Worm (Caenorhabditis elegans) whole organism, late embryonic: ENCODE measurements around the gene srbc-57.

Source experiments
- C08G9.2 ChIP-seq: sonication (generic microtip); optimal IDR thresholded peaks from 2 replicates; lab custom pipeline; 2016; ENCODE audit warnings: mild to moderate bottlenecking, missing genetic modification characterization, moderate library complexity, missing compliant biosample characterization
- K02D7.2 ChIP-seq: sonication (generic microtip); optimal IDR thresholded peaks from 2 replicates; lab custom pipeline; 2017; ENCODE audit warnings: mild to moderate bottlenecking, missing genetic modification characterization, missing compliant biosample characterization
- K09A11.1 ChIP-seq: sonication (generic microtip); optimal IDR thresholded peaks from 2 replicates; lab custom pipeline; 2017; ENCODE audit warnings: antibody characterized with exemption, mild to moderate bottlenecking, missing genetic modification characterization, missing compliant biosample characterization; ENCODE audit not compliant: insufficient read depth
- ama-1 ChIP-seq: fragments of 150-350 bp; optimal IDR thresholded peaks from 2 replicates; lab custom pipeline; 2014
- ceh-14 ChIP-seq: sonication (generic microtip); optimal IDR thresholded peaks from 2 replicates; lab custom pipeline; 2016; ENCODE audit warnings: missing genotype, missing genetic modification characterization, missing compliant biosample characterization
- ceh-19 ChIP-seq: fragments of 200-800 bp; sonication (Bioruptor generic); optimal IDR thresholded peaks from 2 replicates; lab custom pipeline; 2018; ENCODE audit warnings: mild to moderate bottlenecking, missing genetic modification characterization, missing compliant biosample characterization
- ceh-2 ChIP-seq: sonication (generic microtip); optimal IDR thresholded peaks from 2 replicates; lab custom pipeline; 2016; ENCODE audit warnings: missing genotype, missing genetic modification characterization, missing compliant biosample characterization
- ceh-24 ChIP-seq: sonication (generic microtip); optimal IDR thresholded peaks from 2 replicates; lab custom pipeline; 2016; ENCODE audit warnings: mild to moderate bottlenecking, missing genetic modification characterization, missing compliant biosample characterization
- ceh-30 ChIP-seq: fragments of 150-350 bp; optimal IDR thresholded peaks from 2 replicates; lab custom pipeline; 2014; ENCODE audit warnings: missing biosample characterization, missing genetic modification characterization
- ceh-31 ChIP-seq: sonication (generic microtip); optimal IDR thresholded peaks from 2 replicates; lab custom pipeline; 2016; ENCODE audit warnings: missing genetic modification characterization, missing compliant biosample characterization
- ceh-45 ChIP-seq: fragments of 200-800 bp; sonication (Bioruptor generic); IDR thresholded peaks from 2 replicates; pipeline ENCODE4 v1.3.6; 2022; ENCODE audit warnings: missing genetic modification reagents, missing genetic modification characterization, missing compliant biosample characterization
- ceh-9 ChIP-seq: sonication (generic microtip); optimal IDR thresholded peaks from 2 replicates; lab custom pipeline; 2016; ENCODE audit warnings: mild to moderate bottlenecking, missing genetic modification characterization, inconsistent platforms, missing compliant biosample characterization
- elt-4 ChIP-seq: sonication (generic microtip); optimal IDR thresholded peaks from 2 replicates; lab custom pipeline; 2016; ENCODE audit warnings: missing genetic modification characterization, missing compliant biosample characterization
- ets-4 ChIP-seq: sonication (generic microtip); optimal IDR thresholded peaks from 2 replicates; lab custom pipeline; 2016; ENCODE audit warnings: missing genetic modification characterization, missing compliant biosample characterization
- fkh-6 ChIP-seq: sonication (generic microtip); optimal IDR thresholded peaks from 2 replicates; lab custom pipeline; 2016; ENCODE audit warnings: missing genetic modification characterization, missing compliant biosample characterization
- hlh-15 ChIP-seq: sonication (generic microtip); optimal IDR thresholded peaks from 2 replicates; lab custom pipeline; 2016; ENCODE audit warnings: missing genetic modification characterization, missing compliant biosample characterization
- hlh-30 ChIP-seq: sonication (generic microtip); optimal IDR thresholded peaks from 2 replicates; lab custom pipeline; 2017; ENCODE audit warnings: antibody characterized with exemption, missing genetic modification characterization, missing compliant biosample characterization; ENCODE audit not compliant: insufficient read depth
- hlh-6 ChIP-seq: sonication (generic microtip); optimal IDR thresholded peaks from 2 replicates; lab custom pipeline; 2016; ENCODE audit warnings: missing genotype, missing genetic modification characterization, missing compliant biosample characterization
- hlh-8 ChIP-seq: sonication (generic microtip); optimal IDR thresholded peaks from 2 replicates; lab custom pipeline; 2016; ENCODE audit warnings: missing genotype, missing genetic modification characterization, missing compliant biosample characterization
- lin-11 ChIP-seq: fragments of 200-800 bp; sonication (Bioruptor generic); optimal IDR thresholded peaks from 2 replicates; lab custom pipeline; 2018; ENCODE audit warnings: mild to moderate bottlenecking, missing genetic modification characterization, missing compliant biosample characterization
- madf-2 ChIP-seq: sonication (generic microtip); optimal IDR thresholded peaks from 2 replicates; lab custom pipeline; 2017; ENCODE audit warnings: missing genetic modification characterization, missing compliant biosample characterization
- pat-9 ChIP-seq: fragments of 200-800 bp; sonication (Bioruptor generic); optimal IDR thresholded peaks from 2 replicates; lab custom pipeline; 2018; ENCODE audit warnings: mild to moderate bottlenecking, missing genetic modification characterization, moderate library complexity, missing compliant biosample characterization
- pqm-1 ChIP-seq: sonication (generic microtip); optimal IDR thresholded peaks from 2 replicates; lab custom pipeline; 2016; ENCODE audit warnings: missing genetic modification characterization, missing compliant biosample characterization
- pros-1 ChIP-seq: fragments of 150-350 bp; optimal IDR thresholded peaks from 2 replicates; lab custom pipeline; 2014; ENCODE audit warnings: missing biosample characterization, missing genetic modification reagents, missing genetic modification characterization
- sdc-2 ChIP-seq: sonication (generic microtip); optimal IDR thresholded peaks from 2 replicates; lab custom pipeline; 2016; ENCODE audit warnings: missing genotype, missing genetic modification characterization, missing compliant biosample characterization
- sox-2 ChIP-seq: fragments of 200-800 bp; sonication (Bioruptor generic); IDR thresholded peaks from 2 replicates; pipeline ENCODE4 v1.3.6; 2022; ENCODE audit warnings: missing genetic modification reagents, missing genetic modification characterization, missing compliant biosample characterization
- syd-9 ChIP-seq: sonication (generic microtip); optimal IDR thresholded peaks from 2 replicates; lab custom pipeline; 2016; ENCODE audit warnings: mild to moderate bottlenecking, missing genetic modification characterization, moderate library complexity, missing compliant biosample characterization
- tbx-2 ChIP-seq: sonication (generic microtip); optimal IDR thresholded peaks from 2 replicates; lab custom pipeline; 2016; ENCODE audit warnings: missing genetic modification characterization, missing compliant biosample characterization
- unc-3 ChIP-seq, 2 experiments: fragments of 200-800 bp in 1 of 2; sonication (Bioruptor generic) in 1 of 2; sonication (generic microtip) in 1 of 2; conservative IDR thresholded peaks in 1 of 2; optimal IDR thresholded peaks in 1 of 2; 2 replicates each; pipeline versions ENCODE4 v1.3.6 to Lab custom; 2016 to 2022; ENCODE audit warnings: missing compliant biosample characterization in 2 of 2, missing genetic modification characterization in 2 of 2, missing genetic modification reagents in 1 of 2
- unc-55 ChIP-seq: sonication (generic microtip); optimal IDR thresholded peaks from 2 replicates; lab custom pipeline; 2017; ENCODE audit warnings: missing biosample characterization, missing genetic modification reagents, missing genetic modification characterization
- unc-86 ChIP-seq: sonication (generic microtip); optimal IDR thresholded peaks from 2 replicates; lab custom pipeline; 2016; ENCODE audit warnings: missing genetic modification characterization, missing compliant biosample characterization
- zip-5 ChIP-seq: sonication (generic microtip); optimal IDR thresholded peaks from 2 replicates; lab custom pipeline; 2016; ENCODE audit warnings: missing genetic modification characterization, missing compliant biosample characterization
- ztf-16 ChIP-seq: sonication (generic microtip); optimal IDR thresholded peaks from 2 replicates; lab custom pipeline; 2017; ENCODE audit warnings: missing genetic modification characterization, missing compliant biosample characterization

srbc-57 gene

ce11 chrV:457839-458238 lies 10.5 kb downstream of the srbc-57 start:
- no peak for TF ChIP-seq unc-86 (tag; lab: Kevin White, UChicago)
- TF ChIP-seq zip-5 (tag; lab: Kevin White, UChicago), result no peak
- no peak for TF ChIP-seq ceh-45 (GFP tag; lab: Robert Waterston, UW)
- TF ChIP-seq ceh-31 (tag; lab: Kevin White, UChicago), result no peak
- no peak for TF ChIP-seq lin-11 (tag; lab: Kevin White, UChicago)
- no peak for TF ChIP-seq elt-4 (tag; lab: Kevin White, UChicago)
- no peak for TF ChIP-seq sox-2 (GFP tag; lab: Robert Waterston, UW)
- TF ChIP-seq ceh-14, result no peak
- TF ChIP-seq ceh-19 (GFP tag; lab: Kevin White, UChicago), result no peak
- no peak for TF ChIP-seq K02D7.2 (tag; lab: Kevin White, UChicago)
- TF ChIP-seq ceh-30, result no peak
- TF ChIP-seq madf-2, result no peak
- no peak for TF ChIP-seq pqm-1 (tag; lab: Kevin White, UChicago)

- TF ChIP-seq K09A11.1, result no peak
- TF ChIP-seq sdc-2 (tag; lab: Kevin White, UChicago), result no peak
- TF ChIP-seq pat-9 (tag; lab: Kevin White, UChicago), result no peak
- no peak for TF ChIP-seq ceh-9 (tag; lab: Kevin White, UChicago)
- no peak for TF ChIP-seq unc-86 (tag; lab: Kevin White, UChicago)
- TF ChIP-seq unc-3 (GFP tag; conservative IDR thresholded peaks at IDR 0.05; lab: Robert Waterston, UW), result no peak
- TF ChIP-seq unc-3 (tag; optimal IDR thresholded peaks at IDR 0.05; lab: Kevin White, UChicago), result no peak
- TF ChIP-seq C08G9.2 (tag; lab: Kevin White, UChicago), result no peak
Observed at ce11 chrV:453569-453968, 14.8 kb downstream of the srbc-57 start, which contains the start of gene nhr-98. nhr-98 (plus strand) TSS chrV:453869.

- TF ChIP-seq unc-86 (tag; lab: Kevin White, UChicago) (no peak), hlh-6 (tag; lab: Kevin White, UChicago) (no peak), pqm-1 (tag; lab: Kevin White, UChicago) (no peak), ama-1 (lab: Kevin White, UChicago) (no peak), unc-55 (no peak), tbx-2 (tag; lab: Kevin White, UChicago) (no peak), hlh-30 (tag; lab: Kevin White, UChicago) (no peak), fkh-6 (tag; lab: Kevin White, UChicago) (no peak), ets-4 (tag; lab: Kevin White, UChicago) (no peak), ceh-2 (tag; lab: Kevin White, UChicago) (no peak)
Observed at ce11 chrV:450757-451501, 17.4 kb downstream of the srbc-57 start, which contains the start of gene nhr-123. nhr-123 (plus strand) TSS chrV:451451.

- TF ChIP-seq pros-1, result no peak
- no peak for TF ChIP-seq C08G9.2 (tag; lab: Kevin White, UChicago)
Observed at ce11 chrV:449685-450084, 18.7 kb downstream of the srbc-57 start, which contains the start of gene M02H5.8. M02H5.8 (plus strand) TSS chrV:449981.

- no peak for TF ChIP-seq zip-5 (tag; lab: Kevin White, UChicago)
- TF ChIP-seq C08G9.2 (tag; lab: Kevin White, UChicago), result no peak
- TF ChIP-seq syd-9 (tag; lab: Kevin White, UChicago), result no peak
- no peak for TF ChIP-seq hlh-8
- no peak for TF ChIP-seq ceh-24 (tag; lab: Kevin White, UChicago)
- no peak for TF ChIP-seq ceh-14
- no peak for TF ChIP-seq ztf-16 (tag; lab: Kevin White, UChicago)
- no peak for TF ChIP-seq elt-4 (tag; lab: Kevin White, UChicago)
- no peak for TF ChIP-seq hlh-15 (tag; lab: Kevin White, UChicago)
Observed at ce11 chrV:449130-449529, 19.2 kb downstream of the srbc-57 start, which contains the start of gene srh-35. srh-35 (minus strand) TSS chrV:449230.
